Worm (Caenorhabditis elegans) whole organism, late embryonic: ENCODE data around the gene lin-8.

Experiments used
- ama-1 ChIP-seq: fragments of 150-350 bp; optimal IDR thresholded peaks from 2 replicates; lab custom pipeline; 2014
- dmd-4 ChIP-seq: sonication (generic microtip); optimal IDR thresholded peaks from 2 replicates; lab custom pipeline; 2016; ENCODE audit warnings: borderline replicate concordance, missing genetic modification characterization, missing compliant biosample characterization
- dve-1 ChIP-seq: sonication (generic microtip); optimal IDR thresholded peaks from 2 replicates; lab custom pipeline; 2017; ENCODE audit warnings: antibody characterized with exemption, mild to moderate bottlenecking, missing genetic modification characterization, missing compliant biosample characterization
- ets-4 ChIP-seq: sonication (generic microtip); optimal IDR thresholded peaks from 2 replicates; lab custom pipeline; 2016; ENCODE audit warnings: missing genetic modification characterization, missing compliant biosample characterization
- rnt-1 ChIP-seq: sonication (generic microtip); optimal IDR thresholded peaks from 2 replicates; lab custom pipeline; 2016; ENCODE audit warnings: missing genetic modification characterization, missing compliant biosample characterization
- tbx-2 ChIP-seq: sonication (generic microtip); optimal IDR thresholded peaks from 2 replicates; lab custom pipeline; 2016; ENCODE audit warnings: missing genetic modification characterization, missing compliant biosample characterization

DNA sequence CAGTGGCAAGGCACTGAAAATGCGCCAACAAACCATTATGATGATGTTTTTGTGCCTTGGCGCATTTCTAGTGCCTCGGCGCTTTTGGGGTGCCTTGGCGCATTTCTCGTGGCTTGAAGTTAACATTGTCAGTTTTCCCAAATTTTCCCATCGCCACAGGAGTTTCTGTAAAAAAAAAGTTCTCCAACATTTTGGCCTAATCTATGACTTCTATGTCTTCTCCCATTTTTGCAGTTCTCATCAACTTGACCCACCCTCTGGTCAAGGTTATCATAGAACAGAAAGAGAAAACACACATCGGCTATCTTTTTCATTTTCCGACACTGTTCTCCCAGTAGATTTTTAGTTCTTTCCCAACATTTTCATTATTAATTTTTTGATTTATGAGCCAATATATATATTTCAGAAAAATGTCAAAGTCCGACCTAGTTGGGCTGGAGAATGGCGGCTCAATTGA is 18.1 kb upstream of the lin-8 start, which contains the start of the genes B0454.26 and B0454.5:
- TF ChIP-seq ama-1 (no peak), ets-4 (tag; lab: Kevin White, UChicago) (no peak), dmd-4 (no peak), rnt-1 (tag; lab: Kevin White, UChicago) (no peak), tbx-2 (tag; lab: Kevin White, UChicago) (no peak), dve-1 (tag; lab: Kevin White, UChicago) (no peak)
